Worm (Caenorhabditis elegans) whole organism, L4/young adult: ENCODE data around the gene F16B3.3.

Experiments
- W03F9.2 ChIP-seq: fragments of 150-350 bp; optimal IDR thresholded peaks from 2 replicates; lab custom pipeline; 2014; ENCODE audit warnings: missing biosample characterization, missing genetic modification characterization
- dao-5 ChIP-seq: sonication (generic microtip); optimal IDR thresholded peaks from 2 replicates; lab custom pipeline; 2016; ENCODE audit warnings: missing genotype, missing genetic modification characterization, moderate library complexity, missing compliant biosample characterization
- him-1 ChIP-seq: sonication (generic microtip); optimal IDR thresholded peaks from 2 replicates; lab custom pipeline; 2016; ENCODE audit warnings: missing genotype, missing genetic modification reagents, missing genetic modification characterization, missing compliant biosample characterization

Gene F16B3.3

ce11 chrV:1321776-1322175 is 4.1 kb upstream of the F16B3.3 start:
- TF ChIP-seq W03F9.2 (tag; lab: Kevin White, UChicago): no peak
- no peak for TF ChIP-seq dao-5 (tag; lab: Kevin White, UChicago)
- TF ChIP-seq him-1 (tag; lab: Kevin White, UChicago): no peak

ce11 chrV:1314819-1315218 is 2.9 kb downstream of the F16B3.3 start, which contains the start of gene F16B3.2:
F16B3.2 (plus strand) TSS chrV:1315119.
- no peak for TF ChIP-seq dao-5 (tag; lab: Kevin White, UChicago)
- no peak for TF ChIP-seq W03F9.2 (tag; lab: Kevin White, UChicago)
- TF ChIP-seq him-1 (tag; lab: Kevin White, UChicago): no peak

ce11 chrV:1313274-1313673 is 4.4 kb downstream of the F16B3.3 start:
- no peak for TF ChIP-seq W03F9.2 (tag; lab: Kevin White, UChicago)
- TF ChIP-seq dao-5 (tag; lab: Kevin White, UChicago): no peak
- TF ChIP-seq him-1 (tag; lab: Kevin White, UChicago): no peak

ce11 chrV:1307730-1308129 is 10.0 kb downstream of the F16B3.3 start:
- TF ChIP-seq him-1 (tag; lab: Kevin White, UChicago) (no peak), W03F9.2 (tag; lab: Kevin White, UChicago) (no peak), dao-5 (tag; lab: Kevin White, UChicago) (no peak)

ce11 chrV:1305846-1306245 is 11.9 kb downstream of the F16B3.3 start:
- TF ChIP-seq him-1 (tag; lab: Kevin White, UChicago) (no peak), W03F9.2 (tag; lab: Kevin White, UChicago) (no peak), dao-5 (tag; lab: Kevin White, UChicago) (no peak)

ce11 chrV:1302090-1302489 is 15.6 kb downstream of the F16B3.3 start:
- TF ChIP-seq him-1 (tag; lab: Kevin White, UChicago): no peak
- no peak for TF ChIP-seq W03F9.2 (tag; lab: Kevin White, UChicago)

- no peak for TF ChIP-seq dao-5 (tag; lab: Kevin White, UChicago)
- TF ChIP-seq W03F9.2 (tag; lab: Kevin White, UChicago): no peak
- no peak for TF ChIP-seq him-1 (tag; lab: Kevin White, UChicago)
These were observed 18.5 kb downstream of the F16B3.3 start, which contains the start of gene egl-2 for ce11 chrV:1299232-1299631. egl-2 (minus strand) TSS chrV:1299332.

- TF ChIP-seq dao-5 (tag; lab: Kevin White, UChicago): no peak
- no peak for TF ChIP-seq him-1 (tag; lab: Kevin White, UChicago)
- no peak for TF ChIP-seq W03F9.2 (tag; lab: Kevin White, UChicago)
These were observed 30.4 kb downstream of the F16B3.3 start for ce11 chrV:1287276-1287675.

- TF ChIP-seq dao-5 (tag; lab: Kevin White, UChicago) (no peak), him-1 (tag; lab: Kevin White, UChicago) (no peak), W03F9.2 (tag; lab: Kevin White, UChicago) (no peak)
These were observed 32.0 kb downstream of the F16B3.3 start, which contains the start of gene tank-1 for ce11 chrV:1285657-1286123. tank-1 (minus strand) TSS chrV:1285707.

ce11 chrV:1278529-1278928 is 39.2 kb downstream of the F16B3.3 start:
- TF ChIP-seq him-1 (tag; lab: Kevin White, UChicago): no peak
- TF ChIP-seq W03F9.2 (tag; lab: Kevin White, UChicago): no peak
- no peak for TF ChIP-seq dao-5 (tag; lab: Kevin White, UChicago)

ce11 chrV:1277926-1278325 is 39.8 kb downstream of the F16B3.3 start:
- TF ChIP-seq him-1 (tag; lab: Kevin White, UChicago): no peak

ce11 chrV:1275924-1276323 is 41.8 kb downstream of the F16B3.3 start, which contains the start of gene Y75B7B.2:
Y75B7B.2 (minus strand) TSS chrV:1276024.
- TF ChIP-seq him-1 (tag; lab: Kevin White, UChicago) (no peak), W03F9.2 (tag; lab: Kevin White, UChicago) (no peak), dao-5 (tag; lab: Kevin White, UChicago) (no peak)

- no peak for TF ChIP-seq dao-5 (tag; lab: Kevin White, UChicago)
- no peak for TF ChIP-seq W03F9.2 (tag; lab: Kevin White, UChicago)
- no peak for TF ChIP-seq him-1 (tag; lab: Kevin White, UChicago)
These were observed 47.1 kb downstream of the F16B3.3 start, which contains the start of gene Y75B7B.1 for ce11 chrV:1270611-1271010. Y75B7B.1 (plus strand) TSS chrV:1270911.

- TF ChIP-seq him-1 (tag; lab: Kevin White, UChicago) (no peak), dao-5 (tag; lab: Kevin White, UChicago) (no peak), W03F9.2 (tag; lab: Kevin White, UChicago) (no peak)
These were observed 51.2 kb downstream of the F16B3.3 start for ce11 chrV:1266540-1266939.
